Worm (Caenorhabditis elegans): ENCODE measurements around the gene B0244.15.

- TF ChIP-seq nhr-129 (tag; optimal IDR thresholded peaks at IDR 0.05) (no peak), blmp-1 (tag; optimal IDR thresholded peaks at IDR 0.05; ENCODE audit: insufficient read depth) (no peak), unc-55 (GFP tag; optimal IDR thresholded peaks at IDR 0.05) (no peak)
Measured at ce11 chrIII:5722550-5722949, 20.6 kb upstream of the B0244.15 start, which contains the start of gene wrm-1.
